Worm (Caenorhabditis elegans) whole organism, L3 larva: ENCODE measurements around the gene C04C3.4.

Experiments used
- R02D3.7 ChIP-seq: fragments of 150-350 bp; optimal IDR thresholded peaks from 2 replicates; lab custom pipeline; 2014; ENCODE audit warnings: missing biosample characterization, missing genetic modification characterization
- ZK546.5 ChIP-seq: sonication (generic microtip); optimal IDR thresholded peaks from 2 replicates; lab custom pipeline; 2017; ENCODE audit warnings: missing biosample characterization, missing genetic modification characterization
- aly-2 ChIP-seq: fragments of 150-350 bp; optimal IDR thresholded peaks from 2 replicates; lab custom pipeline; 2014; ENCODE audit warnings: missing biosample characterization, missing genetic modification characterization
- ama-1 ChIP-seq: fragments of 150-350 bp; optimal IDR thresholded peaks from 2 replicates; lab custom pipeline; 2018
- ceh-16 ChIP-seq: sonication (generic microtip); optimal IDR thresholded peaks from 2 replicates; lab custom pipeline; 2017; ENCODE audit warnings: missing biosample characterization, missing genetic modification characterization
- ceh-28 ChIP-seq: fragments of 150-350 bp; optimal IDR thresholded peaks from 2 replicates; lab custom pipeline; 2014; ENCODE audit warnings: missing biosample characterization, missing genetic modification reagents, missing genetic modification characterization
- ceh-82 ChIP-seq: fragments of 150-350 bp; optimal IDR thresholded peaks from 2 replicates; lab custom pipeline; 2014; ENCODE audit warnings: missing biosample characterization, missing genetic modification characterization
- ceh-9 ChIP-seq: sonication (generic microtip); optimal IDR thresholded peaks from 2 replicates; lab custom pipeline; 2018; ENCODE audit warnings: missing biosample characterization, missing genetic modification characterization
- daf-12 ChIP-seq: fragments of 150-350 bp; optimal IDR thresholded peaks from 2 replicates; lab custom pipeline; 2014; ENCODE audit warnings: missing biosample characterization, missing genetic modification reagents, missing genetic modification characterization
- egl-27 ChIP-seq: sonication (generic microtip); optimal IDR thresholded peaks from 4 replicates; lab custom pipeline; 2017; ENCODE audit warnings: missing biosample characterization, missing genetic modification reagents, missing genetic modification characterization
- egl-5 ChIP-seq: fragments of 150-350 bp; optimal IDR thresholded peaks from 2 replicates; lab custom pipeline; 2017; ENCODE audit warnings: missing biosample characterization, missing genetic modification reagents, missing genetic modification characterization, inconsistent platforms
- elt-1 ChIP-seq: fragments of 150-350 bp; optimal IDR thresholded peaks from 2 replicates; lab custom pipeline; 2014; ENCODE audit warnings: missing biosample characterization, missing genetic modification characterization
- elt-2 ChIP-seq: sonication (generic microtip); optimal IDR thresholded peaks from 2 replicates; lab custom pipeline; 2016; ENCODE audit warnings: missing genetic modification reagents, mild to moderate bottlenecking, missing genetic modification characterization, missing compliant biosample characterization
- elt-3 ChIP-seq, 3 experiments: fragments of 150-350 bp in 1 of 3; sonication (generic microtip) in 2 of 3; optimal IDR thresholded peaks; 2 replicates in 2 of 3; 4 replicates in 1 of 3; lab custom pipeline; 2014 to 2017; ENCODE audit warnings: missing biosample characterization in 3 of 3, missing genetic modification characterization in 3 of 3
- eor-1 ChIP-seq, 2 experiments: fragments of 150-350 bp; optimal IDR thresholded peaks; 2 replicates each; lab custom pipeline; 2014 to 2018; ENCODE audit warnings: missing biosample characterization in 2 of 2, missing genetic modification characterization in 2 of 2
- fkh-10 ChIP-seq: sonication (generic microtip); optimal IDR thresholded peaks from 2 replicates; lab custom pipeline; 2017; ENCODE audit warnings: missing biosample characterization, missing genetic modification reagents, missing genetic modification characterization
- fkh-2 ChIP-seq: fragments of 150-350 bp; optimal IDR thresholded peaks from 2 replicates; lab custom pipeline; 2014; ENCODE audit warnings: missing biosample characterization, missing genetic modification reagents, missing genetic modification characterization
- fos-1 ChIP-seq: fragments of 150-350 bp; optimal IDR thresholded peaks from 2 replicates; lab custom pipeline; 2014; ENCODE audit warnings: missing biosample characterization, missing genetic modification characterization
- hmg-11 ChIP-seq: sonication (generic microtip); optimal IDR thresholded peaks from 2 replicates; lab custom pipeline; 2016; ENCODE audit warnings: missing genetic modification characterization, missing compliant biosample characterization
- jun-1 ChIP-seq: fragments of 150-350 bp; optimal IDR thresholded peaks from 2 replicates; lab custom pipeline; 2014; ENCODE audit warnings: missing biosample characterization, missing genetic modification reagents, missing genetic modification characterization
- lin-15B ChIP-seq: fragments of 150-350 bp; optimal IDR thresholded peaks from 2 replicates; lab custom pipeline; 2014; ENCODE audit warnings: missing biosample characterization, missing genetic modification characterization
- lin-39 ChIP-seq: fragments of 150-350 bp; optimal IDR thresholded peaks from 2 replicates; lab custom pipeline; 2018; ENCODE audit warnings: missing biosample characterization, missing genetic modification reagents, missing genetic modification characterization
- lsy-12 ChIP-seq: sonication (generic microtip); optimal IDR thresholded peaks from 2 replicates; lab custom pipeline; 2016; ENCODE audit warnings: mild to moderate bottlenecking, missing genetic modification characterization, missing compliant biosample characterization
- mdl-1 ChIP-seq: fragments of 150-350 bp; optimal IDR thresholded peaks from 2 replicates; lab custom pipeline; 2014; ENCODE audit warnings: missing biosample characterization, missing genetic modification characterization
- mml-1 ChIP-seq: fragments of 150-350 bp; sonication (generic microtip); optimal IDR thresholded peaks from 3 replicates; lab custom pipeline; 2014; ENCODE audit warnings: missing biosample characterization, missing genetic modification characterization
- nfya-1 ChIP-seq: sonication (generic microtip); optimal IDR thresholded peaks from 2 replicates; lab custom pipeline; 2017; ENCODE audit warnings: missing genetic modification characterization, mild to moderate bottlenecking, missing compliant biosample characterization, antibody characterized with exemption, moderate library complexity; ENCODE audit not compliant: insufficient read depth
- nhr-11 ChIP-seq: fragments of 150-350 bp; optimal IDR thresholded peaks from 2 replicates; lab custom pipeline; 2014; ENCODE audit warnings: missing biosample characterization, missing genetic modification characterization
- nhr-12 ChIP-seq: fragments of 150-350 bp; optimal IDR thresholded peaks from 2 replicates; lab custom pipeline; 2014; ENCODE audit warnings: missing biosample characterization, missing genetic modification characterization
- nhr-23 ChIP-seq: fragments of 150-350 bp; optimal IDR thresholded peaks from 2 replicates; lab custom pipeline; 2014; ENCODE audit warnings: missing biosample characterization, missing genetic modification reagents, missing genetic modification characterization
- nhr-237 ChIP-seq: fragments of 150-350 bp; optimal IDR thresholded peaks from 2 replicates; lab custom pipeline; 2014; ENCODE audit warnings: missing biosample characterization, missing genetic modification characterization
- nhr-25 ChIP-seq: sonication (generic microtip); optimal IDR thresholded peaks from 2 replicates; lab custom pipeline; 2017; ENCODE audit warnings: missing biosample characterization, missing genetic modification characterization
- nhr-28 ChIP-seq: fragments of 150-350 bp; optimal IDR thresholded peaks from 2 replicates; lab custom pipeline; 2014; ENCODE audit warnings: missing biosample characterization, missing genetic modification characterization
- nhr-43 ChIP-seq: sonication (generic microtip); optimal IDR thresholded peaks from 2 replicates; lab custom pipeline; 2016; ENCODE audit warnings: mild to moderate bottlenecking, missing genetic modification characterization, missing compliant biosample characterization; ENCODE audit not compliant: poor library complexity, severe bottlenecking
- nhr-67 ChIP-seq: fragments of 150-350 bp; optimal IDR thresholded peaks from 2 replicates; lab custom pipeline; 2014; ENCODE audit warnings: missing biosample characterization, missing genetic modification characterization
- nhr-76 ChIP-seq: fragments of 150-350 bp; sonication (generic microtip); optimal IDR thresholded peaks from 5 replicates; lab custom pipeline; 2014; ENCODE audit warnings: missing biosample characterization, missing genetic modification characterization
- nhr-77 ChIP-seq: fragments of 150-350 bp; optimal IDR thresholded peaks from 2 replicates; lab custom pipeline; 2014; ENCODE audit warnings: missing biosample characterization, missing genetic modification characterization
- pha-4 ChIP-seq: fragments of 150-350 bp; optimal IDR thresholded peaks from 2 replicates; lab custom pipeline; 2014; ENCODE audit warnings: missing biosample characterization, missing genetic modification reagents, missing genetic modification characterization
- pqm-1 ChIP-seq: fragments of 150-350 bp; optimal IDR thresholded peaks from 2 replicates; lab custom pipeline; 2017; ENCODE audit warnings: missing biosample characterization, missing genetic modification characterization, inconsistent platforms
- sea-2 ChIP-seq: fragments of 150-350 bp; sonication (generic microtip); optimal IDR thresholded peaks from 4 replicates; lab custom pipeline; 2014; ENCODE audit warnings: missing biosample characterization, missing genetic modification reagents, missing genetic modification characterization
- skn-1 ChIP-seq: fragments of 150-350 bp; optimal IDR thresholded peaks from 2 replicates; lab custom pipeline; 2014; ENCODE audit warnings: missing biosample characterization, missing genetic modification characterization
- snpc-4 ChIP-seq: fragments of 150-350 bp; optimal IDR thresholded peaks from 2 replicates; lab custom pipeline; 2014; ENCODE audit warnings: missing biosample characterization, missing genetic modification characterization
- tbx-2 ChIP-seq: sonication (generic microtip); optimal IDR thresholded peaks from 2 replicates; lab custom pipeline; 2016; ENCODE audit warnings: mild to moderate bottlenecking, missing genetic modification characterization, missing compliant biosample characterization
- unc-39 ChIP-seq: sonication (generic microtip); optimal IDR thresholded peaks from 4 replicates; lab custom pipeline; 2017; ENCODE audit warnings: missing biosample characterization, missing genetic modification characterization
- unc-62 ChIP-seq: fragments of 150-350 bp; sonication (generic microtip); optimal IDR thresholded peaks from 4 replicates; lab custom pipeline; 2014; ENCODE audit warnings: missing biosample characterization, missing genetic modification reagents, missing genetic modification characterization
- zag-1 ChIP-seq: fragments of 150-350 bp; optimal IDR thresholded peaks from 2 replicates; lab custom pipeline; 2014; ENCODE audit warnings: missing biosample characterization, missing genetic modification characterization
- ztf-11 ChIP-seq: fragments of 150-350 bp; optimal IDR thresholded peaks from 2 replicates; lab custom pipeline; 2014; ENCODE audit warnings: missing biosample characterization, missing genetic modification characterization
- ztf-4 ChIP-seq: fragments of 150-350 bp; optimal IDR thresholded peaks from 2 replicates; lab custom pipeline; 2014; ENCODE audit warnings: missing biosample characterization, missing genetic modification characterization

Gene C04C3.4

DNA sequence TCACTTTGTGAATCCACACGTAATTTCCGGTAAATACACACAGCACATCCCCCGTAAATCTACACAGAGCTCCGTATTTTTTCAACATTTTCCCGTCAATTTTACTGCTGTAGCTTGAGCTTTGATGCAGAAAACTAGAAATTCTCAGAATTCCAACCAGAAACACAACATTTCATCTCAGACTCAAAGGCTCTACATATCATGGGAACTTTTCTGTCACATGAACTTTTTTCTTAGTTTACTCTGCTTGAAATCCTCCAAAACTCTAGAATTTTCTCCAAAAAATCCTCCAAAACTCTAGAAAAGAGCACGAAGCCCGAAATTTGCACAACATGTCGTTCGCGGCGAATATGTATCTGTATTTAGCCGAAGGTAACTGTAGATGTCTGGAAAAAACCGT is 30.9 kb upstream of the C04C3.4 start, which contains the start of gene Y55H10A.2:
Y55H10A.2 (plus strand) TSS at position 301 of the 400 bp plus-strand sequence.
- TF ChIP-seq zag-1 (no peak), nhr-77 (tag; lab: Kevin White, UChicago) (no peak), elt-1 (tag; lab: Kevin White, UChicago) (no peak), unc-62 (GFP tag; lab: Kevin White, UChicago) (no peak), lsy-12 (no peak), unc-39 (tag; lab: Kevin White, UChicago) (no peak), egl-5 (tag; lab: Kevin White, UChicago) (no peak)

DNA sequence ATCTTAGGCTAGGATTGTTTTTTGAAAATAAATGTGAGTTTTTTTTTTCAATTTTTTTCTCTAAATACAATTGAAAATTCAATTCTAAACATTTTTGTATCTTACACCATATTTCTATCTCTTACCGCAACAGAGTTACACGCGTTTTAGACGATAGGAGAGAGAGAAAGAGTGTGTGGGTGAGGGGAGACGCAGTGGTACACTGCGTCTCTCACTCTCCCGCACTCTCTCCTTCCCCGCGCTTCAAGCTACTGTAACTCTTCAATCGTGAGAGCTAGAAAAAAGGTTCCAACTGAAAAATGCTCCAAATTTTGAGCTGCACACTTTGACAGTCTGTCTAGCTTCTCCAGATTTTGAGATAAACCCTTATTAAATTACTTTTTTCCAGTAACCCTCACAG is 30.4 kb upstream of the C04C3.4 start:
- TF ChIP-seq fkh-2 (tag; lab: Kevin White, UChicago) (no peak), jun-1 (tag; lab: Kevin White, UChicago) (no peak), mdl-1 (tag; lab: Kevin White, UChicago) (no peak), nhr-23 (tag; lab: Kevin White, UChicago) (no peak)

DNA sequence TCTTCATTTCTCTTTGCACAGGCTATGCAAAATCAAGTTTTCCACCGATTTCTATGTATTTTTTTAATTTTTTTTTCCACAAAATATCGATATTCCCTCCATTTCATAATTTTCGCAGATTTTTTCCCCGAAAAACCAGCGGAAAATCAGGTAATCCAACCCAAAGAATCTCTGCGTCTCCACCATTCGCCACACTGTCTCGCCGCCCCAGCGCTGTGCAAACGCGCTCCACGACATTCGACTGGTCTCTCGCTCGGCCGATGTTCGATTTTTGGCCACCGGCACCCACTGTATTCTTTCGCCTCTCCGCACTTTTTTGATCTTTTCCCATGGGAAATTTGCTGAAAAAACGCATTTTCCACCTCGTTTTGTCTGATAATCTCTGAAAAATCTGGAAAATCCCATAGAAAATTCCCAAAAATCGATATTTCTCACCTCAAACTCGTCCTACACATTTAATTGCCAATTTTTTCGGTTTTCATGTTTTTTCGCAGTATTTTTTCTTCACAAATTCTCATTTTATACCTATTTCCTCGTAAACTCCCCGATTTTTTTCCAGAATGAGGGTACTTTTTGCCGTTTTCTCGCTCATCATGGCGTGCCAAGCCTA is 25.4 kb upstream of the C04C3.4 start, which contains the start of gene vha-19:
vha-19 (plus strand) TSS at position 560 of the 610 bp plus-strand sequence.
- TF ChIP-seq ZK546.5 (no peak), snpc-4 (tag; lab: Kevin White, UChicago) (no peak), nhr-43 (tag; lab: Kevin White, UChicago) (no peak), mml-1 (no peak), ama-1 (lab: Kevin White, UChicago) (no peak), pqm-1 (no peak), nhr-11 (tag; lab: Kevin White, UChicago) (no peak), eor-1 (tag; optimal IDR thresholded peaks at IDR 0.05; lab: Kevin White, UChicago) (no peak), hmg-11 (peak; percentile 77), zag-1 (no peak), nhr-23 (tag; lab: Kevin White, UChicago) (no peak), elt-2 (tag; lab: Kevin White, UChicago) (peak; percentile 61), mdl-1 (tag; lab: Kevin White, UChicago) (no peak), egl-5 (tag; lab: Kevin White, UChicago) (no peak), fkh-10 (no peak), nhr-77 (tag; lab: Kevin White, UChicago) (no peak), elt-1 (tag; lab: Kevin White, UChicago) (no peak), unc-39 (tag; lab: Kevin White, UChicago) (no peak), unc-62 (GFP tag; lab: Kevin White, UChicago) (no peak), nhr-76 (no peak), elt-3 (tag; optimal IDR thresholded peaks at IDR 0.05; lab: Kevin White, UChicago) (no peak), nhr-28 (tag; lab: Kevin White, UChicago) (no peak), egl-27 (tag; lab: Kevin White, UChicago) (no peak), fos-1 (no peak), nhr-67 (tag; lab: Kevin White, UChicago) (no peak), fkh-2 (tag; lab: Kevin White, UChicago) (no peak), nhr-12 (tag; lab: Kevin White, UChicago) (no peak), lin-39 (tag; lab: Kevin White, UChicago) (peak; percentile 15), nfya-1 (tag; lab: Kevin White, UChicago) (peak; percentile 38), tbx-2 (tag; lab: Kevin White, UChicago) (no peak), skn-1 (tag; lab: Kevin White, UChicago) (no peak), lin-15B (tag; lab: Kevin White, UChicago) (peak; percentile 51), nhr-237 (tag; lab: Kevin White, UChicago) (no peak), jun-1 (tag; lab: Kevin White, UChicago) (no peak), ceh-28 (tag; lab: Kevin White, UChicago) (no peak), aly-2 (tag; lab: Kevin White, UChicago) (no peak), daf-12 (tag; lab: Kevin White, UChicago) (no peak), ztf-4 (tag; lab: Kevin White, UChicago) (no peak), pha-4 (tag; lab: Kevin White, UChicago) (peak; percentile 52), sea-2 (GFP tag; lab: Kevin White, UChicago) (no peak), ceh-16 (no peak), ceh-9 (tag; lab: Kevin White, UChicago) (no peak), nhr-25 (tag; lab: Kevin White, UChicago) (no peak), R02D3.7 (tag; lab: Kevin White, UChicago) (no peak), ceh-82 (no peak), lsy-12 (no peak), ztf-11 (no peak)
- TF ChIP-seq, all 47 proteins: peak for 6
